Fruit fly (Drosophila melanogaster) whole organism, pupa: ENCODE measurements around the gene Glut3.

Experiments
- CG12605 ChIP-seq: fragments of 200-800 bp; sonication (Bioruptor generic); IDR thresholded peaks from 2 replicates; pipeline ENCODE4 v1.3.6; 2022; ENCODE audit warnings: missing biosample characterization, missing genetic modification characterization
- CG15710 ChIP-seq: fragments of 200-800 bp; sonication (Bioruptor generic); optimal IDR thresholded peaks from 2 replicates; lab custom pipeline; 2018; ENCODE audit warnings: missing biosample characterization, mild to moderate bottlenecking, missing genetic modification characterization, moderate library complexity
- CG32121 ChIP-seq: fragments of 200-800 bp; sonication (Bioruptor generic); IDR thresholded peaks from 2 replicates; pipeline ENCODE4 v1.3.6; 2022; ENCODE audit warnings: missing biosample characterization, missing genetic modification characterization
- CG4496 ChIP-seq: fragments of 200-800 bp; sonication (Bioruptor generic); IDR thresholded peaks from 3 replicates; pipeline ENCODE4 v1.3.6; 2022; ENCODE audit warnings: missing biosample characterization, missing genetic modification characterization
- CG9948 ChIP-seq: fragments of 200-800 bp; sonication (Bioruptor generic); optimal IDR thresholded peaks from 2 replicates; lab custom pipeline; 2018; ENCODE audit warnings: missing biosample characterization, mild to moderate bottlenecking, missing genetic modification characterization, moderate library complexity
- D1 ChIP-seq: fragments of 200-800 bp; sonication (Bioruptor generic); optimal IDR thresholded peaks from 2 replicates; lab custom pipeline; 2018; ENCODE audit warnings: missing biosample characterization, mild to moderate bottlenecking, missing genetic modification characterization, moderate library complexity

DNA sequence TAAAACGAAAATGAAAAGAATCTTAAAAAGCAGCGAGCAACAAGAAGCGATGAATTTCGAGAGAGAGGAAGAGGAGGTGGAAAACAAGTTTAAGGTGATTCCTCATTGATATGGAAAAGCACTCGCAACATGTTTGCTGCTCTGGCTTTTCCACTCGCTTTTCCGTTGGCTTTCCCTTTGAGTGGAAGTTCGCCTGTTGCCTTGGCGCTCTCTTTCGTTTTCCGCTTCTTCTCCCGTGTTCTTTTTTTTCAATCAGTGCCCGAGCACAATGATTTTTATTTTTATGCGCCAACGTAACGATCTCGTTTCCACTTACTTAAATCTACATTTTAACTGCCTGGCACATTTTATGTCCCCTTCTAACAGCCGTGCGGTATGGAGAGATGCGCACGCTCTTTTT, 24.7 kb upstream of the Glut3 start:
- TF ChIP-seq D1 (tag; lab: Kevin White, UChicago) (no peak), CG12605 (GFP tag; lab: Robert Waterston, UW) (peak; percentile 15; the same call in 1 of the 2 replicates), CG9948 (no peak), CG15710 (tag; lab: Kevin White, UChicago) (no peak), CG4496 (GFP tag; lab: Robert Waterston, UW) (no peak; the same call in 2 of the 3 replicates), CG32121 (GFP tag; lab: Robert Waterston, UW) (peak; percentile 37; the same call in 1 of the 2 replicates)
